Fruit fly (Drosophila melanogaster): ENCODE data around the gene Cyp28d1.

DNA sequence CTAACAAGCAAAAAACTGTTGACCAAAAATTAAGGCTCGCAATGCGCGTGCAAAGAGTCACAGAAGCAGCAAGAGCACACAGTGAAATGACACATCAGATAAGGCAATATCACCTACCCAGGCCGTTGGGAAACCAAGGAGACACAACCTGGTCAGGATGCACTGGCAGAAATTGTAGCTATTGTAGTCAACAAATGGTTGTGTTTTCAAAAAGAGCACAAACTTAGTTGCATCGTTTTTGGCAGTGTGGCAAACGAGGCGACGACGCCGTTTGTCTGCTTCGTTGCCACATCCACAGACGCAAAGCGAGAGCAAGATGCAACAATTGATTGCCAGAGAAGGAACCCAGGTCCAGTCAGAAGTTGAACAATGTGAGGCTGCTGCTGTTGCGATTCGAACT, 39.5 kb downstream of the Cyp28d1 start:
- TF ChIP-seq CG15514 (GFP tag; optimal IDR thresholded peaks at IDR 0.05) = no peak
- TF ChIP-seq Ets65A (GFP tag) = no peak
- TF ChIP-seq PHDP (tag; optimal IDR thresholded peaks at IDR 0.05) = no peak
- no peak for TF ChIP-seq Atf-2 (GFP tag; optimal IDR thresholded peaks at IDR 0.05)
- no peak for TF ChIP-seq CG17385 (GFP tag; optimal IDR thresholded peaks at IDR 0.05)
- no peak for TF ChIP-seq Adf1 (GFP tag; IDR thresholded peaks at IDR 0.05)
- TF ChIP-seq fru (optimal IDR thresholded peaks at IDR 0.05) = no peak
- TF ChIP-seq GATAe (GFP tag; conservative IDR thresholded peaks at IDR 0.05) = no peak
- TF ChIP-seq CG8359 (GFP tag; optimal IDR thresholded peaks at IDR 0.05; ENCODE audit: borderline replicate concordance) = no peak
- no peak for TF ChIP-seq NC2β (GFP tag; optimal IDR thresholded peaks at IDR 0.05)

Measured in whole organism, embryonic.